Worm (Caenorhabditis elegans) whole organism, midembryonic: Measurements from ENCODE around the gene F47B10.6.

Experiments
- cog-1 ChIP-seq: sonication (generic microtip); optimal IDR thresholded peaks from 2 replicates; lab custom pipeline; 2016; ENCODE audit warnings: missing genetic modification characterization, missing compliant biosample characterization
- tab-1 ChIP-seq: fragments of 200-800 bp; sonication (Bioruptor generic); IDR thresholded peaks from 2 replicates; pipeline ENCODE4 v1.3.6; 2022; ENCODE audit warnings: missing genetic modification characterization, missing compliant biosample characterization
- ztf-23 ChIP-seq: fragments of 200-800 bp; sonication (Bioruptor generic); IDR thresholded peaks from 2 replicates; pipeline ENCODE4 v1.3.6; 2022; ENCODE audit warnings: missing genetic modification reagents, missing genetic modification characterization, missing compliant biosample characterization

DNA sequence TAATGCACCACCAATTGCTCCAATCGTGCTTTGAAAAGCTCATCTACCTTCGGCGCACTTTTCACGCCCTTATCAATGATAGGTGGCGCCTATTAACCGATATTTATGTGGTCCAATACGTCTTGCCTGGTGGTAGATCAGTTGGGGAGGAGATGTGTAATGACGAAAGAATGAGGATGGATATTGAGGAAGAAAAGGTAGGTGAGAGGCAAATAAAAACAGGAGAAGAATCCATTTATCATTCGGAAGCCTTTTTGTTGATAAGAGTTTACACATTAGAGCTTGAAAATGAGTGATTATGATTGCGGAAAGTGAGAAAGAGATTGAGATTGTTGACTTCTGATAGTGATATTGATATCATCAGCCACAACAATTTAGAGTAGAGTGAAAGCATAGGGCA is 19.1 kb downstream of the F47B10.6 start:
- TF ChIP-seq ztf-23 (no peak), cog-1 (no peak), tab-1 (GFP tag; lab: Robert Waterston, UW) (no peak)
